Fruit fly (Drosophila melanogaster) S2 (cell line): ENCODE results near the gene CG46312.

Experiments used
- CG8478 ChIP-seq: fragments of >200 bp; optimal IDR thresholded peaks from 2 replicates; lab custom pipeline; 2018
- CTCF ChIP-seq, 2 experiments: fragments of >200 bp; optimal IDR thresholded peaks; 2 replicates each; lab custom pipeline; 2018

- TF ChIP-seq CG8478 (lab: Kevin White, UChicago): no peak
- no peak for TF ChIP-seq CTCF (optimal IDR thresholded peaks at IDR 0.05; lab: Kevin White, UChicago)
These were observed 13.3 kb upstream of the CG46312 start for dm6 chrX:16005066-16005465.
